Fruit fly (Drosophila melanogaster) S2 (cell line): ENCODE measurements around the gene CG3793.

Experiments used
- CG8478 ChIP-seq: fragments of >200 bp; optimal IDR thresholded peaks from 2 replicates; lab custom pipeline; 2018
- CTCF ChIP-seq, 2 experiments: fragments of >200 bp; optimal IDR thresholded peaks; 2 replicates each; lab custom pipeline; 2018

DNA sequence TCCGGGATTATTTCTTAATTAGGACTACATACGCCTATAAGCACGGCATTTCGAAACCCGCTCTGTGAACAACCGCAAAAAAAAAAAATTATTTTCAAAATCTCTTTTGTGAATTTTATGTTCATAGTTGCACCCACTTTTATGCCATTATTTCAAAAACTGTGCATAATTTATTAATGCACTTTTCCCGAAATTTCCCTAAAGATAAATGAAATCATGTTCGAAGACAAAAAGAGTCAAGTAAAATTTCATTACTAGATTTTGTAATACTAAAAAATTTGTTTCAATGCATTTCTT is 12.8 kb upstream of the CG3793 start:
- TF ChIP-seq CTCF (optimal IDR thresholded peaks at IDR 0.05; lab: Kevin White, UChicago) (no peak), CG8478 (no peak)
